Fruit fly (Drosophila melanogaster) whole organism, embryonic: ENCODE data around the gene CG17982.

Source experiments
- Aef1 ChIP-seq: fragments of 200-800 bp; sonication (Bioruptor generic); IDR thresholded peaks from 3 replicates; pipeline ENCODE4 v1.3.6; 2022; ENCODE audit warnings: missing biosample characterization, missing genetic modification characterization
- Atf3 ChIP-seq: fragments of 200-800 bp; sonication (Bioruptor generic); optimal IDR thresholded peaks from 3 replicates; lab custom pipeline; 2016; ENCODE audit warnings: missing biosample characterization, missing genetic modification characterization
- CG10366 ChIP-seq: fragments of 200-800 bp; sonication (Bioruptor generic); IDR thresholded peaks from 2 replicates; pipeline ENCODE4 v1.3.6; 2022; ENCODE audit warnings: missing biosample characterization, missing genetic modification characterization
- CG10565 ChIP-seq: fragments of 200-800 bp; sonication (Bioruptor generic); optimal IDR thresholded peaks from 3 replicates; lab custom pipeline; 2016; ENCODE audit warnings: missing biosample characterization, mild to moderate bottlenecking, missing genetic modification characterization
- CG11398 ChIP-seq: fragments of 200-800 bp; sonication (Bioruptor generic); optimal IDR thresholded peaks from 2 replicates; lab custom pipeline; 2016; ENCODE audit warnings: missing biosample characterization, missing genetic modification characterization
- CG13287 ChIP-seq: fragments of 200-800 bp; sonication (Bioruptor generic); IDR thresholded peaks from 2 replicates; pipeline ENCODE4 v1.3.6; 2022; ENCODE audit warnings: missing biosample characterization, missing genetic modification characterization; ENCODE audit not compliant: partially characterized antibody
- CG13296 ChIP-seq: fragments of 200-800 bp; sonication (Bioruptor generic); optimal IDR thresholded peaks from 3 replicates; lab custom pipeline; 2018; ENCODE audit warnings: missing biosample characterization, mild to moderate bottlenecking, missing genetic modification characterization
- CG14014 ChIP-seq: fragments of 200-800 bp; sonication (Bioruptor generic); IDR thresholded peaks from 2 replicates; pipeline ENCODE4 v1.3.6; 2022; ENCODE audit warnings: missing biosample characterization, missing genetic modification characterization
- CG15073 ChIP-seq: fragments of 200-800 bp; sonication (Bioruptor generic); optimal IDR thresholded peaks from 2 replicates; lab custom pipeline; 2016; ENCODE audit warnings: missing biosample characterization, missing genetic modification characterization
- CG18011 ChIP-seq: fragments of 200-800 bp; sonication (Bioruptor generic); optimal IDR thresholded peaks from 2 replicates; lab custom pipeline; 2017; ENCODE audit warnings: missing biosample characterization, missing genetic modification characterization, mild to moderate bottlenecking, moderate library complexity, missing genotype
- CG18619 ChIP-seq: fragments of 200-800 bp; sonication (Bioruptor generic); optimal IDR thresholded peaks from 3 replicates; lab custom pipeline; 2017; ENCODE audit warnings: missing biosample characterization, mild to moderate bottlenecking, missing genetic modification characterization
- CG2129 ChIP-seq: fragments of 200-800 bp; sonication (Bioruptor generic); IDR thresholded peaks from 2 replicates; pipeline ENCODE4 v1.3.6; 2022; ENCODE audit warnings: missing biosample characterization, missing genetic modification characterization; ENCODE audit not compliant: partially characterized antibody
- CG33557 ChIP-seq: fragments of 200-800 bp; sonication (Bioruptor generic); optimal IDR thresholded peaks from 2 replicates; lab custom pipeline; 2019; ENCODE audit warnings: missing biosample characterization, mild to moderate bottlenecking, missing genetic modification characterization, moderate library complexity
- CG3407 ChIP-seq: fragments of 200-800 bp; sonication (Bioruptor generic); optimal IDR thresholded peaks from 2 replicates; lab custom pipeline; 2018; ENCODE audit warnings: missing biosample characterization, mild to moderate bottlenecking, missing genetic modification characterization
- CG6683 ChIP-seq: fragments of 200-800 bp; sonication (Bioruptor generic); optimal IDR thresholded peaks from 2 replicates; lab custom pipeline; 2017; ENCODE audit warnings: missing biosample characterization, mild to moderate bottlenecking, missing genetic modification characterization, missing genetic modification reagents
- CG8359 ChIP-seq: fragments of 200-800 bp; sonication (Bioruptor generic); optimal IDR thresholded peaks from 2 replicates; lab custom pipeline; 2017; ENCODE audit warnings: missing biosample characterization, mild to moderate bottlenecking, missing genetic modification characterization, borderline replicate concordance
- Dll ChIP-seq: fragments of 200-800 bp; sonication (Bioruptor generic); IDR thresholded peaks from 4 replicates; pipeline ENCODE4 v1.3.6; 2022; ENCODE audit warnings: missing biosample characterization, missing genetic modification characterization; ENCODE audit not compliant: partially characterized antibody
- Drgx ChIP-seq: fragments of 200-800 bp; sonication (Bioruptor generic); IDR thresholded peaks from 2 replicates; pipeline ENCODE4 v1.3.6; 2022; ENCODE audit warnings: missing biosample characterization, missing genetic modification characterization
- Elba2 ChIP-seq: fragments of 200-800 bp; sonication (Bioruptor generic); optimal IDR thresholded peaks from 3 replicates; lab custom pipeline; 2016; ENCODE audit warnings: missing biosample characterization, missing genetic modification characterization
- HLH54F ChIP-seq: fragments of 200-800 bp; sonication (Bioruptor generic); optimal IDR thresholded peaks from 3 replicates; lab custom pipeline; 2016; ENCODE audit warnings: missing biosample characterization, missing genetic modification characterization
- Hey ChIP-seq: fragments of 200-800 bp; sonication (Bioruptor generic); optimal IDR thresholded peaks from 3 replicates; lab custom pipeline; 2018; ENCODE audit warnings: missing biosample characterization, mild to moderate bottlenecking, missing genetic modification characterization
- MBD-R2 ChIP-seq: fragments of 200-800 bp; sonication (Bioruptor generic); IDR thresholded peaks from 2 replicates; pipeline ENCODE4 v1.3.6; 2022; ENCODE audit warnings: missing biosample characterization, missing genetic modification characterization
- NC2β ChIP-seq: fragments of 200-800 bp; sonication (Bioruptor generic); optimal IDR thresholded peaks from 2 replicates; lab custom pipeline; 2016; ENCODE audit warnings: missing biosample characterization, missing genetic modification characterization
- Rx ChIP-seq: fragments of 200-800 bp; sonication (Bioruptor generic); IDR thresholded peaks from 2 replicates; pipeline ENCODE4 v1.3.6; 2022; ENCODE audit warnings: missing biosample characterization, missing genetic modification characterization
- amos ChIP-seq: fragments of 200-800 bp; sonication (Bioruptor generic); IDR thresholded peaks from 2 replicates; pipeline ENCODE4 v1.3.6; 2022; ENCODE audit warnings: missing biosample characterization, missing genetic modification characterization; ENCODE audit not compliant: partially characterized antibody
- bowl ChIP-seq: fragments of 200-800 bp; sonication (Bioruptor generic); IDR thresholded peaks from 2 replicates; pipeline ENCODE4 v1.3.6; 2022; ENCODE audit warnings: missing biosample characterization, missing genetic modification characterization
- cas ChIP-seq: fragments of 200-800 bp; sonication (Bioruptor generic); IDR thresholded peaks from 2 replicates; pipeline ENCODE4 v1.3.6; 2022; ENCODE audit warnings: missing biosample characterization, missing genetic modification characterization
- caup ChIP-seq: fragments of 200-800 bp; sonication (Bioruptor generic); optimal IDR thresholded peaks from 3 replicates; lab custom pipeline; 2017; ENCODE audit warnings: missing biosample characterization, mild to moderate bottlenecking, missing genetic modification characterization, moderate library complexity; ENCODE audit not compliant: severe bottlenecking
- chinmo ChIP-seq: fragments of 200-800 bp; sonication (Bioruptor generic); IDR thresholded peaks from 4 replicates; pipeline ENCODE4 v1.3.6; 2022; ENCODE audit warnings: missing biosample characterization, missing genetic modification characterization; ENCODE audit not compliant: partially characterized antibody
- dati ChIP-seq: fragments of 200-800 bp; sonication (Bioruptor generic); IDR thresholded peaks from 2 replicates; pipeline ENCODE4 v1.3.6; 2022; ENCODE audit warnings: missing biosample characterization, missing genetic modification characterization
- gcm ChIP-seq: fragments of 200-800 bp; sonication (Bioruptor generic); optimal IDR thresholded peaks from 2 replicates; lab custom pipeline; 2019; ENCODE audit warnings: missing biosample characterization, mild to moderate bottlenecking, missing genetic modification characterization, moderate library complexity
- gcm2 ChIP-seq: fragments of 200-800 bp; sonication (Bioruptor generic); optimal IDR thresholded peaks from 2 replicates; lab custom pipeline; 2016; ENCODE audit warnings: missing biosample characterization, missing genetic modification characterization
- grau ChIP-seq: fragments of 200-800 bp; optimal IDR thresholded peaks from 3 replicates; lab custom pipeline; 2019; ENCODE audit warnings: missing biosample characterization, mild to moderate bottlenecking, missing genetic modification characterization, moderate library complexity
- kah ChIP-seq: fragments of 200-800 bp; sonication (Bioruptor generic); optimal IDR thresholded peaks from 2 replicates; lab custom pipeline; 2018; ENCODE audit warnings: missing biosample characterization, mild to moderate bottlenecking, missing genetic modification characterization
- maf-S ChIP-seq: fragments of 200-800 bp; sonication (Bioruptor generic); optimal IDR thresholded peaks from 2 replicates; lab custom pipeline; 2016; ENCODE audit warnings: missing biosample characterization, missing genetic modification characterization
- oc ChIP-seq: fragments of 200-800 bp; sonication (Bioruptor generic); optimal IDR thresholded peaks from 2 replicates; lab custom pipeline; 2018; ENCODE audit warnings: missing biosample characterization, mild to moderate bottlenecking, missing genetic modification characterization, moderate library complexity
- phol ChIP-seq: fragments of 200-800 bp; sonication (Bioruptor generic); optimal IDR thresholded peaks from 3 replicates; lab custom pipeline; 2018; ENCODE audit warnings: missing biosample characterization, mild to moderate bottlenecking, missing genetic modification characterization, moderate library complexity
- sc ChIP-seq, 3 experiments: fragments of >200 bp in 2 of 3; fragments of 200-800 bp in 1 of 3; sonication (Bioruptor generic) in 1 of 3; optimal IDR thresholded peaks; 2 replicates in 2 of 3; 3 replicates in 1 of 3; lab custom pipeline; 2017; ENCODE audit warnings: mild to moderate bottlenecking in 1 of 3, missing biosample characterization in 1 of 3, missing genetic modification characterization in 1 of 3, missing genetic modification reagents in 1 of 3
- shn ChIP-seq: fragments of 200-800 bp; sonication (Bioruptor generic); optimal IDR thresholded peaks from 3 replicates; lab custom pipeline; 2016; ENCODE audit warnings: missing biosample characterization, missing genetic modification characterization
- sisA ChIP-seq: fragments of 200-800 bp; sonication (Bioruptor generic); IDR thresholded peaks from 2 replicates; pipeline ENCODE4 v1.3.6; 2022; ENCODE audit warnings: missing biosample characterization, missing genetic modification characterization
- sob ChIP-seq: fragments of 200-800 bp; sonication (Bioruptor generic); IDR thresholded peaks from 2 replicates; pipeline ENCODE4 v1.3.6; 2022; ENCODE audit warnings: missing biosample characterization, missing genetic modification characterization
- wdn ChIP-seq: fragments of 200-800 bp; sonication (Bioruptor generic); IDR thresholded peaks from 2 replicates; pipeline ENCODE4 v1.3.6; 2022; ENCODE audit warnings: missing biosample characterization, missing genetic modification characterization
- wek ChIP-seq: fragments of 200-800 bp; sonication (Bioruptor generic); optimal IDR thresholded peaks from 3 replicates; lab custom pipeline; 2018; ENCODE audit warnings: missing biosample characterization, mild to moderate bottlenecking, missing genetic modification characterization, moderate library complexity

CG17982 gene

dm6 chrX:8114476-8115342, 28.9 kb downstream of the CG17982 start (continued):
- TF ChIP-seq shn (GFP tag; lab: Kevin White, UChicago) = no peak
- TF ChIP-seq CG15073 (GFP tag; lab: Kevin White, UChicago) = no peak
- peak; percentile 55 for TF ChIP-seq phol (tag; lab: Kevin White, UChicago)
- TF ChIP-seq grau (tag; lab: Kevin White, UChicago) = peak; percentile 79
- no peak for TF ChIP-seq CG6683 (GFP tag; lab: Kevin White, UChicago)
- peak; percentile 9; the same call in 1 of the 2 replicates for TF ChIP-seq Drgx (GFP tag; lab: Robert Waterston, UW)
- no peak for TF ChIP-seq wdn (GFP tag; lab: Robert Waterston, UW)
- TF ChIP-seq sisA (GFP tag; lab: Robert Waterston, UW) = peak; percentile 39; the same call in 1 of the 2 replicates
- no peak for TF ChIP-seq sc (optimal IDR thresholded peaks at IDR 0.05; lab: Kevin White, UChicago)
- TF ChIP-seq sc (GFP tag; optimal IDR thresholded peaks at IDR 0.05; lab: Kevin White, UChicago) = no peak
- TF ChIP-seq dati (GFP tag; lab: Robert Waterston, UW) = no peak
- TF ChIP-seq CG10366 (GFP tag; lab: Robert Waterston, UW) = peak; percentile 43
- TF ChIP-seq oc (tag; lab: Kevin White, UChicago) = peak; percentile 6
- TF ChIP-seq CG18011 = peak; percentile 0
- TF ChIP-seq CG18619 (GFP tag; lab: Kevin White, UChicago) = peak; percentile 52
- TF ChIP-seq kah (GFP tag; lab: Kevin White, UChicago) = peak; percentile 9
- TF ChIP-seq CG8359 (GFP tag; lab: Kevin White, UChicago) = no peak
- TF ChIP-seq CG13287 (GFP tag; lab: Robert Waterston, UW) = no peak
- TF ChIP-seq CG11398 (GFP tag; lab: Kevin White, UChicago) = no peak
- TF ChIP-seq maf-S (GFP tag; lab: Kevin White, UChicago) = peak; percentile 6
- no peak for TF ChIP-seq bowl (GFP tag; lab: Robert Waterston, UW)
- no peak for TF ChIP-seq Atf3 (GFP tag; lab: Kevin White, UChicago)
- no peak for TF ChIP-seq cas (GFP tag; lab: Robert Waterston, UW)
- TF ChIP-seq CG2129 = no peak
- no peak for TF ChIP-seq wek (GFP tag; lab: Kevin White, UChicago)
- peak; percentile 80 for TF ChIP-seq Elba2 (GFP tag; lab: Kevin White, UChicago)
- 0 out of 4 replicates have a peak, but pooled peaks have one; percentile 40 for TF ChIP-seq chinmo
- peak; percentile 33 for TF ChIP-seq HLH54F (GFP tag; lab: Kevin White, UChicago)
- peak; percentile 67 for TF ChIP-seq caup (GFP tag; lab: Kevin White, UChicago)
- peak; percentile 62 for TF ChIP-seq sob
- TF ChIP-seq CG14014 (GFP tag; lab: Robert Waterston, UW) = peak; percentile 74
- TF ChIP-seq gcm = peak; percentile 26
- no peak for TF ChIP-seq CG33557 (GFP tag; lab: Kevin White, UChicago)
- peak; percentile 78 for TF ChIP-seq CG13296 (GFP tag; lab: Kevin White, UChicago)
- no peak for TF ChIP-seq CG10565 (GFP tag; lab: Kevin White, UChicago)
- TF ChIP-seq MBD-R2 = no peak; the same call in 1 of the 2 replicates
- TF ChIP-seq Aef1 (GFP tag; lab: Robert Waterston, UW) = peak; percentile 35; the same call in 1 of the 3 replicates
- no peak for TF ChIP-seq gcm2 (GFP tag; lab: Kevin White, UChicago)
- no peak for TF ChIP-seq amos (GFP tag; lab: Robert Waterston, UW)
- no peak for TF ChIP-seq CG3407 (GFP tag; lab: Kevin White, UChicago)
- TF ChIP-seq NC2β (GFP tag; lab: Kevin White, UChicago) = peak; percentile 29
- TF ChIP-seq Dll (GFP tag; lab: Robert Waterston, UW) = no peak
- TF ChIP-seq Hey (tag; lab: Kevin White, UChicago) = peak; percentile 19
- no peak for TF ChIP-seq Rx (GFP tag; lab: Robert Waterston, UW)
